Worm (Caenorhabditis elegans): Measurements from ENCODE around the gene uaf-1.

Gene uaf-1

DNA sequence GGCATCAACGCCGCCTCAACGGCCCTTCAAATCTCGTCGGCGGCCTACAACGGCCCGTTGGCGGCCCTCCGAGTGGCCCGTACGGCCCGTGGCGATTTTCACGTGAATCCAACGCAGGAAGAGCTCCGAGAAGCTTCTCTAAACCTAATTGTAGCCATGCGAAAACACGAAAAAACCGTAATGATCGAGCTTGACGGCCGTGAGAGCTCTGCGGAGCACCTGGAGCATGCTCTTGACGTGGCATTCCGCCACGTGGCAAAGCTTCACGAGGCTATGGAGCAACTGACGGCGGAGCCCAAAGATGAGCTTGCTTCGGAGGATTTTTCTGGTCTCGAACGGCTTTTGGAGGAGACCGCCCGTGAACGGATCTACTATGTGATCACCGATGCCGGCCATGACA is 36.3 kb downstream of the uaf-1 start:
- TF ChIP-seq nhr-12 (tag; optimal IDR thresholded peaks at IDR 0.05) (no peak), hlh-1 (tag; optimal IDR thresholded peaks at IDR 0.05) (no peak), lin-13 (tag; optimal IDR thresholded peaks at IDR 0.05) (no peak), bed-3 (GFP tag; optimal IDR thresholded peaks at IDR 0.05) (no peak), tbx-8 (GFP tag; optimal IDR thresholded peaks at IDR 0.05) (no peak), ztf-11 (tag; optimal IDR thresholded peaks at IDR 0.05) (no peak), mab-5 (tag; optimal IDR thresholded peaks at IDR 0.05) (no peak), mep-1 (tag; optimal IDR thresholded peaks at IDR 0.05) (no peak), snpc-4 (tag; optimal IDR thresholded peaks at IDR 0.05) (no peak), nhr-28 (tag; optimal IDR thresholded peaks at IDR 0.05) (no peak), blmp-1 (tag; optimal IDR thresholded peaks at IDR 0.05) (no peak), unc-62 (GFP tag; optimal IDR thresholded peaks at IDR 0.05) (no peak), mls-2 (tag; optimal IDR thresholded peaks at IDR 0.05) (no peak), ceh-83 (GFP tag; optimal IDR thresholded peaks at IDR 0.05) (no peak)

DNA sequence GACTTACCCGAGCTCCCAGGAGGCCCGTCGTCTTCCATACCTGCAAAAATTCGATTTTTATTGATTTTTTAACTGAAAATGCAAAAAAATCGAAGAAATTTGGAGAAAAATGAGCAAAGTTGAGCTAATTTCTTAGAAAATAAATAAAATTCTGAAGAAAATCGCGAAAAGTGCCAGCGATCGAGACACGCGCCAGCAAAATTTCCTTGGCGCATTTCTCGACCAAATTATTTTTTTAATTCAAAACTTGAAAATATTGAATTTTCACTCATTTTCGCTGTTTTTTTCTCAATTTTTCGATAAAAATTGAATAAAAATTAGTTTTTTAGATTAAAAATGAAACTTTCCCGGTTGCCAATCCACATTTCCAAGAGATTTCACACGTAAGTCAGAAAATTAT is 39.2 kb downstream of the uaf-1 start, which contains the start of the genes chin-1 and BE0003N10.1:
TSS of gene chin-1 (minus strand) at position 40 of the 400 bp plus-strand sequence.
TSS of gene BE0003N10.1 (plus strand) at position 320 of the 400 bp plus-strand sequence.
- TF ChIP-seq lsy-2 (tag; optimal IDR thresholded peaks at IDR 0.05) (peak; percentile 28), nhr-12 (tag; optimal IDR thresholded peaks at IDR 0.05) (no peak), lin-13 (tag; optimal IDR thresholded peaks at IDR 0.05) (peak; percentile 31), mep-1 (tag; optimal IDR thresholded peaks at IDR 0.05) (peak; percentile 30), ces-1 (GFP tag; optimal IDR thresholded peaks at IDR 0.05) (peak; percentile 32)

DNA sequence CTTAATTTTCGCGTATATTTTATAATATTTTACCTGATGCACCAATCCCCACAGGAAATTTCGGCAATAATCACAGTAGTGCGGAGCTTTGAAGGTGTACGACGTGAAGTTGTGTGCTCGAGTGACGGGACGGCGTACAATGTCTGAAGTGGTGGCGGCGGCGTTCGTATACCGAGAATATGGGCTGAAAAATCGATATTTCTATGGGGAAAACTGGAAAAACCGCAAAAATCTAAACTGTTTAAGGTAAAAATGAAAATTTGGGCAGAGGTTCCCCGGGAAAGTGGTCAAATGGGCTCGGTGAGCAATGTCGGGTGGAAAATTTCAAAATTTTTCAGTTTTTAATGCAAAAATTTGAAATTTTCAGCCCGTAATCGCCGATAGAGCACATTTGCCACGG is 41.5 kb downstream of the uaf-1 start:
- TF ChIP-seq nhr-12 (tag; optimal IDR thresholded peaks at IDR 0.05) (no peak), nhr-237 (tag; optimal IDR thresholded peaks at IDR 0.05) (no peak), sptf-1 (tag; optimal IDR thresholded peaks at IDR 0.05) (no peak), nhr-2 (tag; optimal IDR thresholded peaks at IDR 0.05) (no peak), lsy-2 (tag; optimal IDR thresholded peaks at IDR 0.05) (no peak), elt-3 (tag; optimal IDR thresholded peaks at IDR 0.05) (no peak), nhr-76 (tag; optimal IDR thresholded peaks at IDR 0.05) (no peak), mls-2 (tag; optimal IDR thresholded peaks at IDR 0.05) (no peak), ham-2 (GFP tag; optimal IDR thresholded peaks at IDR 0.05) (no peak), drap-1 (GFP tag; optimal IDR thresholded peaks at IDR 0.05) (no peak), pha-4 (tag; optimal IDR thresholded peaks at IDR 0.05) (no peak), unc-39 (tag; optimal IDR thresholded peaks at IDR 0.05) (no peak), sem-2 (GFP tag; optimal IDR thresholded peaks at IDR 0.05) (no peak), blmp-1 (tag; optimal IDR thresholded peaks at IDR 0.05) (no peak), lin-32 (GFP tag; optimal IDR thresholded peaks at IDR 0.05) (no peak), mab-5 (tag; optimal IDR thresholded peaks at IDR 0.05) (no peak), ceh-83 (GFP tag; optimal IDR thresholded peaks at IDR 0.05) (no peak), flh-1 (GFP tag; optimal IDR thresholded peaks at IDR 0.05) (no peak), M03D4.4 (tag; optimal IDR thresholded peaks at IDR 0.05) (no peak), ceh-39 (tag; optimal IDR thresholded peaks at IDR 0.05) (no peak)

DNA sequence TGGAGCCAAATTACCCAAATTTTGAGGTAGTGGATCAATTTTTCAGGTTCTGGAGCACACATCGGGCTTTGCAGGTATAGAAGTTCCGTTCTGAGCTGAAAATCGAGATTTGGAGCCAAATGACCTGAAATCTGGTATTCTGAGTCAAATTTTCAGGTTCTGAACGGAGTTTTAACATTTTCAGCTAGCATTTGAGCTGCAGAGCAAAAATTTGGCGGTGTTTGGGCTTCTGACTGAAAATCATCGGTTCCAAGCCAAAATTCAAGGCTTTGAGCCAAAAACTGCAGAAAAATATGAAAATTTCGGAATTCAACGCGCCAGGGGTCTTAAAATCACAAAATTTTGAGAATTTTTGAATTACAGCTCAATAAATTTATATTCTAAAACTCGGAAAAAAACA is 45.4 kb downstream of the uaf-1 start, which contains the start of the genes clc-26 and E_BE45912.2:
TSS of gene clc-26 (minus strand) at position 101 of the 400 bp plus-strand sequence.
TSS of gene E_BE45912.2 (minus strand) at position 139 of the 400 bp plus-strand sequence.
- TF ChIP-seq mab-5 (tag; optimal IDR thresholded peaks at IDR 0.05) (no peak), unc-62 (GFP tag; optimal IDR thresholded peaks at IDR 0.05) (no peak), nhr-2 (tag; optimal IDR thresholded peaks at IDR 0.05) (no peak), tbx-8 (GFP tag; optimal IDR thresholded peaks at IDR 0.05) (no peak), hlh-1 (tag; optimal IDR thresholded peaks at IDR 0.05) (no peak), sem-2 (GFP tag; optimal IDR thresholded peaks at IDR 0.05) (no peak), mep-1 (tag; optimal IDR thresholded peaks at IDR 0.05) (no peak), nhr-237 (tag; optimal IDR thresholded peaks at IDR 0.05) (no peak), blmp-1 (tag; optimal IDR thresholded peaks at IDR 0.05) (no peak), ham-2 (GFP tag; optimal IDR thresholded peaks at IDR 0.05) (no peak), sptf-1 (tag; optimal IDR thresholded peaks at IDR 0.05) (no peak), elt-3 (tag; optimal IDR thresholded peaks at IDR 0.05) (no peak), cnd-1 (tag; optimal IDR thresholded peaks at IDR 0.05) (no peak), drap-1 (GFP tag; optimal IDR thresholded peaks at IDR 0.05) (no peak), nhr-76 (tag; optimal IDR thresholded peaks at IDR 0.05) (no peak), unc-39 (tag; optimal IDR thresholded peaks at IDR 0.05) (no peak), lin-13 (tag; optimal IDR thresholded peaks at IDR 0.05) (no peak), ztf-11 (tag; optimal IDR thresholded peaks at IDR 0.05) (no peak), elt-1 (tag; optimal IDR thresholded peaks at IDR 0.05; ENCODE audit: borderline replicate concordance, insufficient read depth) (no peak)

All from whole organism, mixed stage, embryonic.